Fruit fly (Drosophila melanogaster): Measurements from ENCODE around the gene CG7384.
A peak's percentile ranks its signal among the peaks of the same experiment; 100 is the strongest.

Gene CG7384

dm6 chr2L:10506557-10507252 is 3.5 kb downstream of the CG7384 start, which contains the start of the genes Myo31DF and CG6094 (continued):
- TF ChIP-seq CG1603 (tag; optimal IDR thresholded peaks at IDR 0.05) (peak; percentile 81), CG31365 (tag; optimal IDR thresholded peaks at IDR 0.05) (no peak), CG10462 (GFP tag; optimal IDR thresholded peaks at IDR 0.05) (no peak), Gug (GFP tag; IDR thresholded peaks at IDR 0.05) (peak; percentile 46; the same call in 1 of the 4 replicates), CG3281 (GFP tag; optimal IDR thresholded peaks at IDR 0.05) (peak; percentile 9), tll (GFP tag; optimal IDR thresholded peaks at IDR 0.05) (peak; percentile 40 to 44), Sry-δ (GFP tag; optimal IDR thresholded peaks at IDR 0.05) (peak; percentile 68), Oaz (GFP tag; IDR thresholded peaks at IDR 0.05) (no peak), chn (GFP tag; optimal IDR thresholded peaks at IDR 0.05) (peak; percentile 23), NFAT (GFP tag; IDR thresholded peaks at IDR 0.05) (peak; percentile 49; the same call in 1 of the 2 replicates), CG4707 (GFP tag; optimal IDR thresholded peaks at IDR 0.05) (no peak), CG16813 (GFP tag; IDR thresholded peaks at IDR 0.05; ENCODE audit: partially characterized antibody) (no peak), Dfd (GFP tag; optimal IDR thresholded peaks at IDR 0.05) (peak in 1 of 2 experiments; percentile 44), lbe (GFP tag; optimal IDR thresholded peaks at IDR 0.05) (no peak), gfzf (GFP tag; optimal IDR thresholded peaks at IDR 0.05) (peak; percentile 97), CG4404 (GFP tag; IDR thresholded peaks at IDR 0.05) (no peak), Nf-YC (tag; optimal IDR thresholded peaks at IDR 0.05) (peak; percentile 19), CG32772 (GFP tag; IDR thresholded peaks at IDR 0.05) (no peak), pb (GFP tag; optimal IDR thresholded peaks at IDR 0.05) (no peak), Aef1 (GFP tag; IDR thresholded peaks at IDR 0.05) (no peak), stc (GFP tag; IDR thresholded peaks at IDR 0.05) (no peak), CG5953 (GFP tag; IDR thresholded peaks at IDR 0.05) (peak; percentile 41; the same call in 1 of the 2 replicates), CG6854 (GFP tag; optimal IDR thresholded peaks at IDR 0.05) (peak; percentile 44), CG16779 (GFP tag; IDR thresholded peaks at IDR 0.05) (no peak), H2.0 (GFP tag; IDR thresholded peaks at IDR 0.05) (no peak), Atf3 (GFP tag; optimal IDR thresholded peaks at IDR 0.05) (no peak), Hsf (GFP tag; optimal IDR thresholded peaks at IDR 0.05) (no peak), CG14710 (tag; optimal IDR thresholded peaks at IDR 0.05) (peak; percentile 81), gsb-n (tag; optimal IDR thresholded peaks at IDR 0.05) (no peak), Awh (GFP tag; IDR thresholded peaks at IDR 0.05) (peak; percentile 43; the same call in 1 of the 2 replicates), CG17612 (GFP tag; IDR thresholded peaks at IDR 0.05) (no peak), mam (GFP tag; optimal IDR thresholded peaks at IDR 0.05) (peak; percentile 24), Fer2 (tag; optimal IDR thresholded peaks at IDR 0.05) (no peak), ap (GFP tag; IDR thresholded peaks at IDR 0.05) (no peak), pita (GFP tag; optimal IDR thresholded peaks at IDR 0.05) (peak; percentile 95), CG8478 (optimal IDR thresholded peaks at IDR 0.05) (no peak), sisA (GFP tag; IDR thresholded peaks at IDR 0.05) (no peak), Rfx (GFP tag; IDR thresholded peaks at IDR 0.05) (peak; percentile 65), CG8359 (GFP tag; optimal IDR thresholded peaks at IDR 0.05; ENCODE audit: borderline replicate concordance) (no peak), Antp (GFP tag; optimal IDR thresholded peaks at IDR 0.05) (peak; percentile 35), az2 (GFP tag; optimal IDR thresholded peaks at IDR 0.05) (no peak), zen2 (GFP tag; IDR thresholded peaks at IDR 0.05; ENCODE audit: partially characterized antibody) (no peak), Adf1 (GFP tag; IDR thresholded peaks at IDR 0.05) (peak; percentile 15; the same call in 1 of the 2 replicates), Ets65A (GFP tag) (peak; percentile 85), tap (tag; optimal IDR thresholded peaks at IDR 0.05) (no peak), CG3065 (GFP tag; optimal IDR thresholded peaks at IDR 0.05) (no peak), CG16815 (GFP tag; optimal IDR thresholded peaks at IDR 0.05) (no peak), schlank (tag; optimal IDR thresholded peaks at IDR 0.05) (no peak), HLHmδ (GFP tag; optimal IDR thresholded peaks at IDR 0.05) (peak; percentile 79), tin (GFP tag; optimal IDR thresholded peaks at IDR 0.05) (no peak)
